Fruit fly (Drosophila melanogaster) whole organism, wandering third instar larva: ENCODE data around the gene CG43346.

Source experiments
- Abd-B ChIP-seq: fragments of >200 bp; optimal IDR thresholded peaks from 2 replicates; lab custom pipeline; 2017; ENCODE audit warnings: missing biosample characterization, missing genetic modification characterization
- CG32264 ChIP-seq: fragments of 200-800 bp; sonication (Bioruptor generic); optimal IDR thresholded peaks from 2 replicates; lab custom pipeline; 2016; ENCODE audit warnings: missing biosample characterization, missing genetic modification characterization
- CG9705 ChIP-seq: fragments of 200-800 bp; sonication (Bioruptor generic); optimal IDR thresholded peaks from 2 replicates; lab custom pipeline; 2018; ENCODE audit warnings: missing biosample characterization, mild to moderate bottlenecking, missing genetic modification characterization
- CrebA ChIP-seq: fragments of 200-800 bp; sonication (Bioruptor generic); optimal IDR thresholded peaks from 2 replicates; lab custom pipeline; 2016; ENCODE audit warnings: missing biosample characterization, mild to moderate bottlenecking, missing genetic modification characterization, borderline replicate concordance
- Dfd ChIP-seq: fragments of >200 bp; optimal IDR thresholded peaks from 2 replicates; lab custom pipeline; 2017; ENCODE audit warnings: missing biosample characterization, missing genetic modification characterization
- Dif ChIP-seq: fragments of 200-275, 200-300 bp; sonication (Bioruptor generic); optimal IDR thresholded peaks from 2 replicates; lab custom pipeline; 2018; ENCODE audit warnings: missing biosample characterization, missing genetic modification characterization; ENCODE audit not compliant: partially characterized antibody
- GATAd ChIP-seq: sonication (Bioruptor generic); optimal IDR thresholded peaks from 2 replicates; lab custom pipeline; 2016; ENCODE audit warnings: missing biosample characterization, missing genetic modification characterization
- HLH106 ChIP-seq: fragments of 200-800 bp; optimal IDR thresholded peaks from 3 replicates; lab custom pipeline; 2019; ENCODE audit warnings: missing biosample characterization, mild to moderate bottlenecking, missing genetic modification characterization, moderate library complexity
- Hnf4 ChIP-seq: fragments of 200-800 bp; sonication (Bioruptor generic); optimal IDR thresholded peaks from 2 replicates; lab custom pipeline; 2016; ENCODE audit warnings: missing biosample characterization, mild to moderate bottlenecking, missing genetic modification characterization
- Hr78 ChIP-seq: fragments of >200 bp; optimal IDR thresholded peaks from 2 replicates; lab custom pipeline; 2017; ENCODE audit warnings: missing biosample characterization, missing genetic modification characterization
- Hr83 ChIP-seq: fragments of 200-300 bp; sonication (Bioruptor generic); optimal IDR thresholded peaks from 2 replicates; lab custom pipeline; 2016; ENCODE audit warnings: missing biosample characterization, mild to moderate bottlenecking, missing genetic modification characterization, moderate library complexity; ENCODE audit not compliant: poor library complexity, severe bottlenecking
- Jra ChIP-seq: sonication (Bioruptor generic); optimal IDR thresholded peaks from 2 replicates; lab custom pipeline; 2016; ENCODE audit warnings: missing biosample characterization, missing genetic modification characterization
- Mio ChIP-seq: sonication (Bioruptor generic); optimal IDR thresholded peaks from 2 replicates; lab custom pipeline; 2016; ENCODE audit warnings: missing biosample characterization, missing genetic modification characterization
- Myc ChIP-seq: fragments of >200 bp; optimal IDR thresholded peaks from 2 replicates; lab custom pipeline; 2017
- N ChIP-seq: fragments of >200 bp; optimal IDR thresholded peaks from 2 replicates; lab custom pipeline; 2018; ENCODE audit warnings: missing biosample characterization, missing external identifiers, missing genetic modification characterization
- Rel ChIP-seq, 2 experiments: fragments of 200-800 bp; sonication (Bioruptor generic) in 1 of 2; optimal IDR thresholded peaks; 2 replicates in 1 of 2; 3 replicates in 1 of 2; lab custom pipeline; 2016 to 2019; ENCODE audit warnings: mild to moderate bottlenecking in 2 of 2, missing biosample characterization in 2 of 2, missing genetic modification characterization in 2 of 2, moderate library complexity in 1 of 2
- Sp1 ChIP-seq: fragments of 200-800 bp; sonication (Bioruptor generic); optimal IDR thresholded peaks from 3 replicates; lab custom pipeline; 2019; ENCODE audit warnings: missing biosample characterization, mild to moderate bottlenecking, missing genetic modification characterization, moderate library complexity
- brk ChIP-seq: fragments of 200-800 bp; sonication (Bioruptor generic); optimal IDR thresholded peaks from 2 replicates; lab custom pipeline; 2016; ENCODE audit warnings: missing biosample characterization, mild to moderate bottlenecking, missing genetic modification characterization
- dmrt93B ChIP-seq: fragments of 200-800 bp; sonication (Bioruptor generic); optimal IDR thresholded peaks from 2 replicates; lab custom pipeline; 2018; ENCODE audit warnings: missing biosample characterization, mild to moderate bottlenecking, missing genetic modification characterization
- ey ChIP-seq: fragments of 200-800 bp; sonication (Bioruptor generic); optimal IDR thresholded peaks from 2 replicates; lab custom pipeline; 2016; ENCODE audit warnings: missing biosample characterization, missing genetic modification characterization
- foxo ChIP-seq, 2 experiments: fragments of 200-800 bp; sonication (Bioruptor generic); optimal IDR thresholded peaks; 2 replicates in 1 of 2; 3 replicates in 1 of 2; lab custom pipeline; 2016 to 2017; ENCODE audit warnings: missing biosample characterization in 2 of 2, missing genetic modification characterization in 2 of 2
- h ChIP-seq: fragments of 200-800 bp; sonication (Bioruptor generic); optimal IDR thresholded peaks from 3 replicates; lab custom pipeline; 2016; ENCODE audit warnings: missing biosample characterization, mild to moderate bottlenecking, missing genetic modification characterization
- pan ChIP-seq: fragments of >200 bp; optimal IDR thresholded peaks from 2 replicates; lab custom pipeline; 2017
- psq ChIP-seq: fragments of 200-800 bp; sonication (Bioruptor generic); optimal IDR thresholded peaks from 3 replicates; lab custom pipeline; 2017; ENCODE audit warnings: missing biosample characterization, mild to moderate bottlenecking, missing genetic modification characterization, moderate library complexity
- rgr ChIP-seq: fragments of 200-800 bp; sonication (Bioruptor generic); optimal IDR thresholded peaks from 3 replicates; lab custom pipeline; 2016; ENCODE audit warnings: missing biosample characterization, mild to moderate bottlenecking, missing genetic modification characterization
- sage ChIP-seq: fragments of 200-800 bp; sonication (Bioruptor generic); optimal IDR thresholded peaks from 2 replicates; lab custom pipeline; 2016; ENCODE audit warnings: missing biosample characterization, mild to moderate bottlenecking, missing genetic modification characterization
- sv ChIP-seq: fragments of 200-800 bp; sonication (Bioruptor generic); optimal IDR thresholded peaks from 3 replicates; lab custom pipeline; 2016; ENCODE audit warnings: missing biosample characterization, missing genetic modification characterization
- tai ChIP-seq: sonication (Bioruptor generic); optimal IDR thresholded peaks from 2 replicates; lab custom pipeline; 2016; ENCODE audit warnings: missing biosample characterization, missing genetic modification characterization
- usp ChIP-seq: fragments of >200 bp; optimal IDR thresholded peaks from 2 replicates; lab custom pipeline; 2017; ENCODE audit warnings: missing biosample characterization, missing genetic modification characterization
- woc ChIP-seq: sonication (Bioruptor generic); optimal IDR thresholded peaks from 2 replicates; lab custom pipeline; 2016; ENCODE audit warnings: missing biosample characterization, mild to moderate bottlenecking, missing genetic modification characterization

The CG43346 gene

dm6 chr2L:21153844-21154243 lies 14.5 kb downstream of the CG43346 start:
- TF ChIP-seq brk (GFP tag; lab: Kevin White, UChicago) (peak; percentile 55), tai (GFP tag; lab: Kevin White, UChicago) (no peak), Rel (GFP tag; optimal IDR thresholded peaks at IDR 0.05; lab: Kevin White, UChicago) (no peak), Rel (tag; optimal IDR thresholded peaks at IDR 0.05; lab: Kevin White, UChicago) (peak; percentile 62)

dm6 chr2L:21149053-21149452 lies 19.3 kb downstream of the CG43346 start:
- TF ChIP-seq tai (GFP tag; lab: Kevin White, UChicago), result peak; percentile 14
- TF ChIP-seq Hnf4, result peak; percentile 44
- peak; percentile 4 for TF ChIP-seq CG9705 (GFP tag; lab: Kevin White, UChicago)
- peak; percentile 39 for TF ChIP-seq HLH106 (tag; lab: Kevin White, UChicago)
- no peak for TF ChIP-seq foxo (GFP tag; optimal IDR thresholded peaks at IDR 0.05; lab: Kevin White, UChicago)
- no peak for TF ChIP-seq h (GFP tag; lab: Kevin White, UChicago)
- TF ChIP-seq dmrt93B, result no peak
- TF ChIP-seq sv (GFP tag; lab: Kevin White, UChicago), result peak; percentile 46
- peak; percentile 25 for TF ChIP-seq rgr (GFP tag; lab: Kevin White, UChicago)
- TF ChIP-seq Hr83 (GFP tag; lab: Kevin White, UChicago), result peak; percentile 48
- TF ChIP-seq woc (GFP tag; lab: Kevin White, UChicago), result peak; percentile 62

dm6 chr2L:21148242-21148641 lies 20.1 kb downstream of the CG43346 start, which contains the start of gene del:
Gene del (minus strand): TSS chr2L:21148546.
- TF ChIP-seq CG9705 (GFP tag; lab: Kevin White, UChicago), result no peak
- TF ChIP-seq, all 38 proteins: peak for 0

dm6 chr2L:21142972-21143385 lies 25.4 kb downstream of the CG43346 start, which contains the start of gene pths:
Gene pths (plus strand): TSS chr2L:21143229.
- peak; percentile 51 for TF ChIP-seq Myc
- TF ChIP-seq GATAd (GFP tag; lab: Kevin White, UChicago), result no peak
- peak; percentile 85 for TF ChIP-seq N (GFP tag; lab: Kevin White, UChicago)
- peak; percentile 49 for TF ChIP-seq Hnf4
- TF ChIP-seq Jra (GFP tag; lab: Kevin White, UChicago), result peak; percentile 37
- peak; percentile 40 for TF ChIP-seq HLH106 (tag; lab: Kevin White, UChicago)
- TF ChIP-seq Mio (GFP tag; lab: Kevin White, UChicago), result no peak
- no peak for TF ChIP-seq psq (GFP tag; lab: Kevin White, UChicago)
- TF ChIP-seq CG9705 (GFP tag; lab: Kevin White, UChicago), result no peak
- no peak for TF ChIP-seq pan
- TF ChIP-seq Hr83 (GFP tag; lab: Kevin White, UChicago), result peak; percentile 38
- no peak for TF ChIP-seq Dfd
- no peak for TF ChIP-seq usp (GFP tag; lab: Kevin White, UChicago)
- no peak for TF ChIP-seq sage
- no peak for TF ChIP-seq Abd-B (GFP tag; lab: Kevin White, UChicago)
- TF ChIP-seq h (GFP tag; lab: Kevin White, UChicago), result no peak
- no peak for TF ChIP-seq CrebA (GFP tag; lab: Kevin White, UChicago)
- TF ChIP-seq Dif (GFP tag; lab: Kevin White, UChicago), result no peak
- no peak for TF ChIP-seq foxo (GFP tag; optimal IDR thresholded peaks at IDR 0.05; lab: Kevin White, UChicago)
- TF ChIP-seq woc (GFP tag; lab: Kevin White, UChicago), result peak; percentile 65
- TF ChIP-seq ey, result peak; percentile 35
- peak; percentile 36 for TF ChIP-seq rgr (GFP tag; lab: Kevin White, UChicago)
- peak; percentile 43 for TF ChIP-seq Hr78 (GFP tag; lab: Kevin White, UChicago)

dm6 chr2L:21142501-21142849 lies 25.9 kb downstream of the CG43346 start:
- TF ChIP-seq Abd-B (GFP tag; lab: Kevin White, UChicago) (no peak), CG9705 (GFP tag; lab: Kevin White, UChicago) (no peak), Hr83 (GFP tag; lab: Kevin White, UChicago) (no peak), woc (GFP tag; lab: Kevin White, UChicago) (no peak), pan (no peak), CG32264 (GFP tag; lab: Kevin White, UChicago) (no peak), Sp1 (no peak), HLH106 (tag; lab: Kevin White, UChicago) (no peak)
